Fruit fly (Drosophila melanogaster): Measurements from ENCODE around the gene larp.

larp gene

dm6 chr3R:28323718-28324350 is 12.4 kb downstream of the larp start:
- TF ChIP-seq Ets65A (GFP tag): peak; percentile 94
- 0 out of 2 replicates have a peak, but pooled peaks have one; percentile 17 for TF ChIP-seq crol (GFP tag; IDR thresholded peaks at IDR 0.05)
- 0 out of 3 replicates have a peak, but pooled peaks have one; percentile 25 for TF ChIP-seq knrl (GFP tag; IDR thresholded peaks at IDR 0.05; ENCODE audit: partially characterized antibody)
- 0 out of 3 replicates have a peak, but pooled peaks have one; percentile 10 for TF ChIP-seq CG7357 (GFP tag; IDR thresholded peaks at IDR 0.05)
- TF ChIP-seq sens (GFP tag): peak; percentile 31
- TF ChIP-seq sr (GFP tag; IDR thresholded peaks at IDR 0.05): 0 out of 3 replicates have a peak, but pooled peaks have one; percentile 27
- peak; percentile 78 for TF ChIP-seq CG12769 (tag; optimal IDR thresholded peaks at IDR 0.05)
- peak; percentile 52; the same call in 1 of the 3 replicates for TF ChIP-seq zen2 (GFP tag; IDR thresholded peaks at IDR 0.05; ENCODE audit: partially characterized antibody)
- peak; percentile 64 for TF ChIP-seq Med (GFP tag)
- TF ChIP-seq CG10543 (GFP tag; optimal IDR thresholded peaks at IDR 0.05): peak; percentile 13
- TF ChIP-seq Scr (GFP tag; IDR thresholded peaks at IDR 0.05; ENCODE audit: partially characterized antibody): 0 out of 2 replicates have a peak, but pooled peaks have one; percentile 15
- TF ChIP-seq Atf6 (GFP tag; IDR thresholded peaks at IDR 0.05): 0 out of 2 replicates have a peak, but pooled peaks have one; percentile 40
- no peak for TF ChIP-seq CG6854 (GFP tag; optimal IDR thresholded peaks at IDR 0.05)
- TF ChIP-seq Hr78 (GFP tag; optimal IDR thresholded peaks at IDR 0.05): no peak
- TF ChIP-seq chinmo (GFP tag; IDR thresholded peaks at IDR 0.05; ENCODE audit: partially characterized antibody): 0 out of 4 replicates have a peak, but pooled peaks have one; percentile 10
- TF ChIP-seq HLH4C (GFP tag; IDR thresholded peaks at IDR 0.05; ENCODE audit: partially characterized antibody): no peak
- no peak for TF ChIP-seq run (tag; optimal IDR thresholded peaks at IDR 0.05)
- no peak for TF ChIP-seq CG4328 (GFP tag; optimal IDR thresholded peaks at IDR 0.05)
- 0 out of 3 replicates have a peak, but pooled peaks have one; percentile 40 for TF ChIP-seq Doc3 (GFP tag; IDR thresholded peaks at IDR 0.05; ENCODE audit: partially characterized antibody)
- TF ChIP-seq slbo (GFP tag; IDR thresholded peaks at IDR 0.05): 0 out of 2 replicates have a peak, but pooled peaks have one; percentile 7

- TF ChIP-seq row (GFP tag; IDR thresholded peaks at IDR 0.05) (peak; percentile 45), Xrp1 (GFP tag; IDR thresholded peaks at IDR 0.05) (no peak), CG1233 (GFP tag; optimal IDR thresholded peaks at IDR 0.05) (peak; percentile 36), ro (GFP tag; IDR thresholded peaks at IDR 0.05) (no peak), CG17328 (GFP tag; IDR thresholded peaks at IDR 0.05) (no peak), Bdp1 (GFP tag; optimal IDR thresholded peaks at IDR 0.05) (no peak), H15 (GFP tag; IDR thresholded peaks at IDR 0.05) (no peak), tna (GFP tag; IDR thresholded peaks at IDR 0.05; ENCODE audit: partially characterized antibody) (no peak), croc (GFP tag; conservative IDR thresholded peaks at IDR 0.05) (no peak), sob (GFP tag; IDR thresholded peaks at IDR 0.05) (no peak), CTCF (GFP tag; optimal IDR thresholded peaks at IDR 0.05) (peak; percentile 83), CG13296 (GFP tag; optimal IDR thresholded peaks at IDR 0.05) (no peak), D (optimal IDR thresholded peaks at IDR 0.05) (no peak), D (GFP tag; optimal IDR thresholded peaks at IDR 0.05) (no peak), tin (GFP tag; optimal IDR thresholded peaks at IDR 0.05) (peak; percentile 6), wdn (GFP tag; IDR thresholded peaks at IDR 0.05) (0 out of 2 replicates have a peak, but pooled peaks have one; percentile 5), CG12769 (tag; optimal IDR thresholded peaks at IDR 0.05) (no peak), CG3726 (GFP tag; IDR thresholded peaks at IDR 0.05) (no peak), Opbp (GFP tag; IDR thresholded peaks at IDR 0.05; ENCODE audit: partially characterized antibody) (no peak), Mad (GFP tag; optimal IDR thresholded peaks at IDR 0.05) (no peak), nmo (GFP tag; optimal IDR thresholded peaks at IDR 0.05) (no peak), CG3281 (GFP tag; optimal IDR thresholded peaks at IDR 0.05) (peak; percentile 18), crol (GFP tag; IDR thresholded peaks at IDR 0.05) (no peak), HLH3B (GFP tag; IDR thresholded peaks at IDR 0.05) (0 out of 2 replicates have a peak, but pooled peaks have one; percentile 12), CG10147 (GFP tag; optimal IDR thresholded peaks at IDR 0.05) (peak; percentile 6), Neu2 (GFP tag; optimal IDR thresholded peaks at IDR 0.05; ENCODE audit: borderline replicate concordance) (no peak), CG18011 (GFP tag; optimal IDR thresholded peaks at IDR 0.05) (no peak), Hr51 (GFP tag; optimal IDR thresholded peaks at IDR 0.05) (peak in 1 of 2 experiments; percentile 2), p53 (GFP tag; optimal IDR thresholded peaks at IDR 0.05) (no peak)
These were observed 18.9 kb downstream of the larp start for dm6 chr3R:28317151-28317844.

Measured in whole organism, embryonic.